Worm (Caenorhabditis elegans): ENCODE results near the gene R10H10.3.

R10H10.3 gene

DNA sequence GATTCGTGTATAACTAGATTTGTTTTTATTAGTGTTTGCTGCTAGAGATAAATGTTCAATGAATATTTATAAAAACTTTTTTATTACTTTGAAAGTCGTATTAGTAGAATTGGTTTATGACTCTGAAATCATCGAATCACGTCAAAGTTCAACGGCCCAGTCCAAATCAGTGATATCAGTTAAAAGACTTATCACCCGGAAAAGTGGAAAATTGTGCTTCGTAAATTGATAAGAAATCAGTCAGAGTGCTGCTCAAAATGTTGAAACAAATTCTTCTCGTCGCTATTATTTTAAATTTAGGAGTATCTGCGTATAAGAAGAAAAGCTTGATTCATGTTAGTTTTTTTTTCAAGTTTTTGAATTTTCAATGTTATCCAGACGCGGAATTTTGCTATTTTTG is at the start of gene R10H10.3:
R10H10.3 (plus strand) TSS at position 243 of the 400 bp plus-strand sequence.
- TF ChIP-seq nhr-28 (tag; optimal IDR thresholded peaks at IDR 0.05) = no peak
- no peak for TF ChIP-seq ceh-39 (tag; optimal IDR thresholded peaks at IDR 0.05)

DNA sequence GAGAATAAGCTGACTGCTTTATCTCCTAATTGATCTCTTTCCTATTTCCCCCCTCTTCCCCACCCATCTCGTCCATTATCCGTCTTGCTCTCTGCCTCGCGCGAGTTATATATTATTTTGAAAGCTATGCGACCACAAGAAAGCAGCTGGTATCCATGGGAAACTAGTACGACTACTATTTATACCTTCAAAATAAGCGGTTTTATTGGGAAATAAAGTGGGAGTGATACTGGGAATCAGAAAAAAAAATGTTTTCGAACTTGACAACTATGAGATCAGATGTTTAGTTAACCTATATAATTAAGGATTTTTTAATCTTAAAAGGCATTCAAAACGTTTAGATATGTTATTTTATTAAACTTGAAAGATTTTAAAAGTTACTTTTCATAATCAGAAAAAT is 48.6 kb upstream of the R10H10.3 start:
- no peak for TF ChIP-seq snpc-4 (tag; optimal IDR thresholded peaks at IDR 0.05)
- no peak for TF ChIP-seq nhr-76 (tag; optimal IDR thresholded peaks at IDR 0.05)

DNA sequence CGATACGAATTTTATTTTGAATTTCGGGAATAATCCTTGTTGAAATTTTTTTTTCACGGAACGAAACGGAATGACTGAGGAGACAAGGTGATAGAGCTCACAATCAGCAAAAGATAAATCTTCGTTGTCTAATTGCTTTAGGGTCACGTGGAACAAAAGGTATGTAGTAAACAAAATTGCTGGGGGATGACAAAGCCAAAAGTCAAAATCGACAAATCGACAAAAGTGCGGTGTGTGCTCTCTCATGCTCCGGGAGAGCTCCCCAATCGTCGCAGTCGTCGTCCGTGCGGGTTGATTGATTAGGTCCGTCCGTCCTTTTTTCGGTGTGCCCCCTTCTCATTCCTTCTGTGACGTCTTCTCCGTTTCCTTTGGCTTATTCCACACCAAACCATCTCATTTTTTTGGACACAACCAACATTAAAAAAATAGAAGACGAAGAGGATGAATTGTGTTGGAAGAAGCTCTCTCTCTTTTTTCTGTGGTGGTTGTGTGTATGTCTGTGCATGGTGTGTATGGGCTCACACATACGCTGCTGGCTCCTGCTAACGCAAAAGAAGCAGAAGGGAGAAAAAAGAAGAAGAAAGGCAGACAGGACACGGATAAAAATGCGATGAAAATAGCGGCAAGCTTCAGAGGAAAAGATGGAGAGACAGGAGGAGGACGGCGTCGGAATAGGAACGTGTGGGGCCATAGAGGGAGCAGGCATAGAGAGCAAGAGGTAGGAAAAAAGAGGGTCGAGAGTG is 46.5 kb upstream of the R10H10.3 start:
- no peak for TF ChIP-seq mls-2 (tag; optimal IDR thresholded peaks at IDR 0.05)
- TF ChIP-seq ces-1 (GFP tag; optimal IDR thresholded peaks at IDR 0.05) = peak; percentile 14
- no peak for TF ChIP-seq blmp-1 (tag; optimal IDR thresholded peaks at IDR 0.05)
- no peak for TF ChIP-seq sptf-1 (tag; optimal IDR thresholded peaks at IDR 0.05)
- no peak for TF ChIP-seq ham-2 (GFP tag; optimal IDR thresholded peaks at IDR 0.05)

DNA sequence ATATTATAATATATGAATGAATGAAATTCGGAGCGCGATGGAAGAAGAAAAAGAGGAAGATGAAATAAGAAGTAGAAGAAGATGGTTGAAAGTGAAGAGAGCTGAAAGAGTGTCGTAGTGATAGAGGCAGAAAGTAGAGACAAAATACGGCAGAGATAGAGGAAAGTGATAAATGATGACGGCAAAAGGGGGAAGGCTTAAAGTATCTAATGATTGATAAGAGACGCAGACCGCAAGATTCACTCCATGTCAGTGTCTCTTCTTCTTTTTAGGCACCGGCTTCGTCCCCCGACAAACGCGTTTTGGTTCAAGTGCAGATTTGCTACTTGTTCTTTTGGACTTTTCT is 46.0 kb upstream of the R10H10.3 start:
- no peak for TF ChIP-seq flh-1 (GFP tag; optimal IDR thresholded peaks at IDR 0.05)
- TF ChIP-seq lsy-2 (tag; optimal IDR thresholded peaks at IDR 0.05) = no peak
- TF ChIP-seq ham-2 (GFP tag; optimal IDR thresholded peaks at IDR 0.05) = peak; percentile 14
- no peak for TF ChIP-seq elt-1 (tag; optimal IDR thresholded peaks at IDR 0.05; ENCODE audit: borderline replicate concordance, insufficient read depth)
- no peak for TF ChIP-seq ceh-43 (GFP tag; optimal IDR thresholded peaks at IDR 0.05)
- TF ChIP-seq ces-1 (GFP tag; optimal IDR thresholded peaks at IDR 0.05) = no peak
- no peak for TF ChIP-seq ceh-83 (GFP tag; optimal IDR thresholded peaks at IDR 0.05)
- TF ChIP-seq sptf-1 (tag; optimal IDR thresholded peaks at IDR 0.05) = no peak
- TF ChIP-seq lin-32 (GFP tag; optimal IDR thresholded peaks at IDR 0.05) = no peak
- TF ChIP-seq zip-8 (tag; optimal IDR thresholded peaks at IDR 0.05) = no peak
- TF ChIP-seq elt-3 (tag; optimal IDR thresholded peaks at IDR 0.05) = peak; percentile 55
- TF ChIP-seq nhr-237 (tag; optimal IDR thresholded peaks at IDR 0.05) = no peak
- no peak for TF ChIP-seq mep-1 (tag; optimal IDR thresholded peaks at IDR 0.05)
- peak; percentile 77 for TF ChIP-seq unc-62 (GFP tag; optimal IDR thresholded peaks at IDR 0.05)
- TF ChIP-seq snpc-4 (tag; optimal IDR thresholded peaks at IDR 0.05) = no peak
- TF ChIP-seq unc-120 (tag; optimal IDR thresholded peaks at IDR 0.05; ENCODE audit: poor library complexity, severe bottlenecking) = peak; percentile 55
- no peak for TF ChIP-seq pha-4 (tag; optimal IDR thresholded peaks at IDR 0.05)
- TF ChIP-seq nhr-28 (tag; optimal IDR thresholded peaks at IDR 0.05) = no peak
- TF ChIP-seq mls-2 (tag; optimal IDR thresholded peaks at IDR 0.05) = no peak
- TF ChIP-seq mab-5 (tag; optimal IDR thresholded peaks at IDR 0.05) = no peak
- no peak for TF ChIP-seq unc-39 (tag; optimal IDR thresholded peaks at IDR 0.05)
- peak; percentile 84 for TF ChIP-seq blmp-1 (tag; optimal IDR thresholded peaks at IDR 0.05)
- no peak for TF ChIP-seq nhr-2 (tag; optimal IDR thresholded peaks at IDR 0.05)
- TF ChIP-seq nhr-12 (tag; optimal IDR thresholded peaks at IDR 0.05) = no peak

ce11 chrIV:10344621-10345020 is 43.7 kb upstream of the R10H10.3 start:
- peak; percentile 22 for TF ChIP-seq mep-1 (tag; optimal IDR thresholded peaks at IDR 0.05)
- TF ChIP-seq unc-120 (tag; optimal IDR thresholded peaks at IDR 0.05; ENCODE audit: poor library complexity, severe bottlenecking) = peak; percentile 43
- no peak for TF ChIP-seq zip-8 (tag; optimal IDR thresholded peaks at IDR 0.05)
- peak; percentile 40 for TF ChIP-seq ces-1 (GFP tag; optimal IDR thresholded peaks at IDR 0.05)

ce11 chrIV:10345486-10345885 is 42.8 kb upstream of the R10H10.3 start:
- no peak for TF ChIP-seq lsy-2 (tag; optimal IDR thresholded peaks at IDR 0.05)
- TF ChIP-seq nhr-237 (tag; optimal IDR thresholded peaks at IDR 0.05) = no peak

- peak; percentile 4 for TF ChIP-seq sptf-1 (tag; optimal IDR thresholded peaks at IDR 0.05)
- TF ChIP-seq tbx-8 (GFP tag; optimal IDR thresholded peaks at IDR 0.05) = no peak
- peak; percentile 23 for TF ChIP-seq lsy-2 (tag; optimal IDR thresholded peaks at IDR 0.05)
- no peak for TF ChIP-seq ceh-43 (GFP tag; optimal IDR thresholded peaks at IDR 0.05)
- TF ChIP-seq mep-1 (tag; optimal IDR thresholded peaks at IDR 0.05) = peak; percentile 51
- no peak for TF ChIP-seq ham-2 (GFP tag; optimal IDR thresholded peaks at IDR 0.05)
- peak; percentile 47 for TF ChIP-seq ces-1 (GFP tag; optimal IDR thresholded peaks at IDR 0.05)
- TF ChIP-seq hlh-1 (tag; optimal IDR thresholded peaks at IDR 0.05) = peak; percentile 29
- peak; percentile 46 for TF ChIP-seq nhr-237 (tag; optimal IDR thresholded peaks at IDR 0.05)
- TF ChIP-seq unc-62 (GFP tag; optimal IDR thresholded peaks at IDR 0.05) = peak; percentile 66
- TF ChIP-seq pha-4 (tag; optimal IDR thresholded peaks at IDR 0.05) = peak; percentile 15
- peak; percentile 69 for TF ChIP-seq unc-120 (tag; optimal IDR thresholded peaks at IDR 0.05; ENCODE audit: poor library complexity, severe bottlenecking)
- no peak for TF ChIP-seq nhr-2 (tag; optimal IDR thresholded peaks at IDR 0.05)
- TF ChIP-seq ceh-39 (tag; optimal IDR thresholded peaks at IDR 0.05) = no peak
These were observed 42.3 kb upstream of the R10H10.3 start for ce11 chrIV:10345990-10346389.

Measured in whole organism, mixed stage, embryonic.